Fruit fly (Drosophila melanogaster): ENCODE measurements around the gene FER.

Gene FER

DNA sequence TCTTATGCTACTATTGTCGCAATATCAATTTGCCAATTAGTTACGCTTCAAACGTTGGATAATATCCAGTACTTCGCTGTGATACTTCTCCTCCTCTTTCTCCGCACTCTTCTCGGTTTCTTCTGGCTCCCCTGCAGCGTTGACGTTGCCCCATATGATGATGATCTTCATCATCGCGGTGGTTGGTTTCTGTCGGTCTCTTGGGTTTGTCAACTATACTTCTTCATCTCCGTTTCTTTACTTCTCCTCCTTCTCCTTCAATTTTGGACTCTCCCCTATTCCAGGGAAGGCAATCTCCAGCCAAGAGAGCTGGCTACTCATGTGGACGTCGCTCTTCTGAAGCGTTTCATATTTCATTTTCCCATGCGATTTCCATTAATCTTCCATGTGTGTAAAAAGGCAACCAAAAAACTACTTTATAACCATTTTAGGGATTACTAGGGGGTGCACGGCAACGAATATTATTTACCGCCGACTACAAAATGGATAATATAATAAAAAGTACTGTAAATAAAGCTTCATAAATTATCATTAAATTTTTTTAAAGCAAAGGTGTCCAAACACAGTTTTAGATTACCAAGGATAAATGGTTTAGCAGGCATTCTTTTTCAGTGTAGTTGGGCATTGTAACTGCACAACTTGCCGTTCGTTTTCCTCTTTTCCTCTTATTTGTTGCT, 46.5 kb downstream of the FER start:
- TF ChIP-seq fd96Ca (GFP tag; IDR thresholded peaks at IDR 0.05) (peak; percentile 81; the same call in 2 of the 3 replicates), CG17806 (tag; optimal IDR thresholded peaks at IDR 0.05) (peak; percentile 93), CG14655 (GFP tag; optimal IDR thresholded peaks at IDR 0.05) (peak; percentile 88), Pif1A (GFP tag; optimal IDR thresholded peaks at IDR 0.05) (peak; percentile 90), gl (tag; optimal IDR thresholded peaks at IDR 0.05) (peak; percentile 82), D1 (tag; optimal IDR thresholded peaks at IDR 0.05) (peak; percentile 82), Snoo (tag; optimal IDR thresholded peaks at IDR 0.05) (peak; percentile 76), CG8159 (tag; optimal IDR thresholded peaks at IDR 0.05) (peak; percentile 94), EcR (GFP tag; optimal IDR thresholded peaks at IDR 0.05) (no peak), Pif1B (GFP tag; optimal IDR thresholded peaks at IDR 0.05) (peak; percentile 89), rn (GFP tag; IDR thresholded peaks at IDR 0.05) (peak; percentile 82), CG10348 (GFP tag; IDR thresholded peaks at IDR 0.05) (peak; percentile 46; the same call in 1 of the 2 replicates), CG8301 (tag; optimal IDR thresholded peaks at IDR 0.05) (peak; percentile 88), CG34367 (tag; optimal IDR thresholded peaks at IDR 0.05) (peak; percentile 89), CG4496 (GFP tag; IDR thresholded peaks at IDR 0.05) (peak; percentile 90), CG15710 (tag; optimal IDR thresholded peaks at IDR 0.05) (peak; percentile 91), CG9948 (tag; optimal IDR thresholded peaks at IDR 0.05) (peak; percentile 92), CG13204 (GFP tag; optimal IDR thresholded peaks at IDR 0.05) (peak; percentile 66), Ets98B (GFP tag; IDR thresholded peaks at IDR 0.05) (peak; percentile 86), CG12605 (GFP tag; IDR thresholded peaks at IDR 0.05) (peak; percentile 80), CG32121 (GFP tag; IDR thresholded peaks at IDR 0.05) (peak; percentile 79)

DNA sequence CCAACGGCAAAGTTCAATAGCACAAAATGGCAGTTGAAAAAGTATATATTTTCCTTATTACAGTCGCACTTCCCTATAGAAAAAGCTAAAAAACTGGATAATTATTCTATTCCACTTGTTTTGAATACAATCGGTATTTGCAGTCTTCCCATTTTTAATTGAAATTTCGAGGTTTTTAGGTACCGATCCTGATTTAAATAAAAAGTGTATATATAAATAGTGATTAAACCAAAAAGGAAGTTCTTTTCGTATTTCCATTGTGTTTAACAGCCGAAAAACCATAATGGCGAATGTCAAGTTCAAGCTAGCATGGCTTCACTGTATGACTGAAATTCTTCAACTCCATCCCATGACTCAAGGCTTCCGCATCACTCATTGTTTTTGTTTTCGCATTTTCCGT, 47.8 kb downstream of the FER start:
- TF ChIP-seq Ets98B (GFP tag; IDR thresholded peaks at IDR 0.05) (0 out of 2 replicates have a peak, but pooled peaks have one; percentile 20), CG14655 (GFP tag; optimal IDR thresholded peaks at IDR 0.05) (peak; percentile 61), CG8301 (tag; optimal IDR thresholded peaks at IDR 0.05) (peak; percentile 21), CG4496 (GFP tag; IDR thresholded peaks at IDR 0.05) (no peak), rn (GFP tag; IDR thresholded peaks at IDR 0.05) (no peak), CG17806 (tag; optimal IDR thresholded peaks at IDR 0.05) (peak; percentile 43), Pif1B (GFP tag; optimal IDR thresholded peaks at IDR 0.05) (peak; percentile 0), CG13204 (GFP tag; optimal IDR thresholded peaks at IDR 0.05) (no peak), CG15710 (tag; optimal IDR thresholded peaks at IDR 0.05) (peak; percentile 64), CG12605 (GFP tag; IDR thresholded peaks at IDR 0.05) (no peak), CG10348 (GFP tag; IDR thresholded peaks at IDR 0.05) (no peak), Snoo (tag; optimal IDR thresholded peaks at IDR 0.05) (peak; percentile 16), fd96Ca (GFP tag; IDR thresholded peaks at IDR 0.05) (0 out of 3 replicates have a peak, but pooled peaks have one; percentile 10), CG8159 (tag; optimal IDR thresholded peaks at IDR 0.05) (peak; percentile 41), CG34367 (tag; optimal IDR thresholded peaks at IDR 0.05) (peak; percentile 11), D1 (tag; optimal IDR thresholded peaks at IDR 0.05) (no peak), Pif1A (GFP tag; optimal IDR thresholded peaks at IDR 0.05) (peak; percentile 0), CG9948 (tag; optimal IDR thresholded peaks at IDR 0.05) (peak; percentile 44), CG32121 (GFP tag; IDR thresholded peaks at IDR 0.05) (peak; percentile 25; the same call in 1 of the 2 replicates), EcR (GFP tag; optimal IDR thresholded peaks at IDR 0.05) (no peak), gl (tag; optimal IDR thresholded peaks at IDR 0.05) (no peak)

DNA sequence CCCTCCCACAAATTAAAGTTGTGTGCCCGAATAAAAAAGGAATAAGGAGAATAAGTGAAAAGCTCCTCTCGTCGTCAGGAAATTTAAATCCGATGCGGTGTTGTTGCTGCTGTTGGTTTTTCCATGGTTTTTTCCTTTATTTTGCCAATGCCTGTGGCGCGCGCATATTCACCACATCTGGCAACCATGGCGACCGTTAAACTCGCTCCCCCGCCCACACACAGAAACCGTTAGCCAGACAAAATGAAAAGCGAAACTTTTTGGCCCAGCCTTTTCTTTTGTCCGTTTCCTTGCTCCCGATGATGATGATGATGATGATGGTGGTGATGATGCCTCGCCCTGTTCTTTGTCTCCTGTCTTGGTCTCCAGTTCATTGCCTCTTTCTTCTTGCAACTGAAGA, 48.4 kb downstream of the FER start:
- TF ChIP-seq CG4496 (GFP tag; IDR thresholded peaks at IDR 0.05) (peak; percentile 33; the same call in 1 of the 3 replicates), fd96Ca (GFP tag; IDR thresholded peaks at IDR 0.05) (peak; percentile 20; the same call in 1 of the 3 replicates), Snoo (tag; optimal IDR thresholded peaks at IDR 0.05) (peak; percentile 8), EcR (GFP tag; optimal IDR thresholded peaks at IDR 0.05) (peak; percentile 86), Pif1A (GFP tag; optimal IDR thresholded peaks at IDR 0.05) (no peak), CG12605 (GFP tag; IDR thresholded peaks at IDR 0.05) (no peak), CG13204 (GFP tag; optimal IDR thresholded peaks at IDR 0.05) (no peak), CG17806 (tag; optimal IDR thresholded peaks at IDR 0.05) (no peak)

DNA sequence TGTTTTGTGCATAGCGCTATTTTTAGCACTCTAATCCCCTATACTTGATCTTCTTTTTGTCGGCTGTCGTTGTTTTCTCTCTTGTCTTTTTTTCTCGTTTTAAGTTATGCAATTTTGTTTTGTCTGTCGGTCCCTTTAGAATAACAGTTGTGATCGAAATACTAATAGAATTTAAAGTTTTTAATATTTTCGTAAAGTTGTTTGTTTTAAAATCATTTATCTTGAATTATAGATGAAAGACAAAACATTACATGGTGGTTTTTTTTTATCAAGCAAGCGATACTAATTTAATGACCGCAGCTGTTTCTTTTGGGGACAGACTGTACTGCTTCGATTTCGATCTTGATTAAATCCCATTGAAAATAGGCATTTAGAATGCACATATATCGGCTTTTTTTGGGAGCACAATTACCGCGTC, 49.5 kb downstream of the FER start:
- TF ChIP-seq D1 (tag; optimal IDR thresholded peaks at IDR 0.05) (no peak), CG8159 (tag; optimal IDR thresholded peaks at IDR 0.05) (no peak), Pif1B (GFP tag; optimal IDR thresholded peaks at IDR 0.05) (no peak), CG34367 (tag; optimal IDR thresholded peaks at IDR 0.05) (no peak), Pif1A (GFP tag; optimal IDR thresholded peaks at IDR 0.05) (peak; percentile 25), CG17806 (tag; optimal IDR thresholded peaks at IDR 0.05) (no peak), CG10348 (GFP tag; IDR thresholded peaks at IDR 0.05) (no peak), CG9948 (tag; optimal IDR thresholded peaks at IDR 0.05) (no peak), Snoo (tag; optimal IDR thresholded peaks at IDR 0.05) (no peak), gl (tag; optimal IDR thresholded peaks at IDR 0.05) (no peak), Ets98B (GFP tag; IDR thresholded peaks at IDR 0.05) (no peak), rn (GFP tag; IDR thresholded peaks at IDR 0.05) (no peak), CG8301 (tag; optimal IDR thresholded peaks at IDR 0.05) (peak; percentile 21), CG14655 (GFP tag; optimal IDR thresholded peaks at IDR 0.05) (peak; percentile 42), CG12605 (GFP tag; IDR thresholded peaks at IDR 0.05) (0 out of 2 replicates have a peak, but pooled peaks have one; percentile 10), fd96Ca (GFP tag; IDR thresholded peaks at IDR 0.05) (0 out of 3 replicates have a peak, but pooled peaks have one; percentile 5), CG15710 (tag; optimal IDR thresholded peaks at IDR 0.05) (no peak), CG32121 (GFP tag; IDR thresholded peaks at IDR 0.05) (no peak), CG13204 (GFP tag; optimal IDR thresholded peaks at IDR 0.05) (no peak), CG4496 (GFP tag; IDR thresholded peaks at IDR 0.05) (peak; percentile 7; the same call in 1 of the 3 replicates), EcR (GFP tag; optimal IDR thresholded peaks at IDR 0.05) (no peak)

DNA sequence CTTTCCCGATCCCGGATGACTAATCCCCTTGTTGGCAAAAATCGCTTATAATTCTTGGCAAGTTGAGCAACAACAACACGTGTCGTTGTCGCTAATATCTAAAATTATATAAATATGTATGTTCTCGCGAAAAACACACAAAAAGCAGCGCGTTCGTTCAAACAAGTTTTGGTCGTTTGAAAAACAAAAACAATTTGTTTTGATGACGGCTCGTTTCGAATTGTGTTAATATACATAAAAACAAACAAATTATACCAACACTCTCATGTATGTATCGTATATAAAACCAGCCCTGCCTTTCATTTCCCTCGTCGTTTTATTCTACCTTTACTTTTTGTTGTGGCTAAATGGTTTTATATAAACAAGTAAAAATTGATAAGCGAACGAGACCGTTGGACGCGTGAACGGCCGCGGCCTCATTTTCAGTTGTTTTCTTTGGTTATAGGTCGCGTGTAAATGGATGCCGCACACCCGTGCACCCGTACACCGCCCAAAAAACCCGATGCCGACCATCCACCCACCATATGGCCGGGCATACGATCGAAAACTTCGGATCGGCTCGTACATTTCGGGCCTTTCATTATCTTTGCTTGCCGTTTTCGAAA, 50.1 kb downstream of the FER start:
- no peak for TF ChIP-seq Pif1B (GFP tag; optimal IDR thresholded peaks at IDR 0.05)
- no peak for TF ChIP-seq Ets98B (GFP tag; IDR thresholded peaks at IDR 0.05)
- TF ChIP-seq CG4496 (GFP tag; IDR thresholded peaks at IDR 0.05), result peak; percentile 21; the same call in 1 of the 3 replicates
- no peak for TF ChIP-seq Pif1A (GFP tag; optimal IDR thresholded peaks at IDR 0.05)
- peak; percentile 19; the same call in 1 of the 3 replicates for TF ChIP-seq fd96Ca (GFP tag; IDR thresholded peaks at IDR 0.05)
- TF ChIP-seq CG13204 (GFP tag; optimal IDR thresholded peaks at IDR 0.05), result no peak
- no peak for TF ChIP-seq CG12605 (GFP tag; IDR thresholded peaks at IDR 0.05)
- TF ChIP-seq Snoo (tag; optimal IDR thresholded peaks at IDR 0.05), result no peak
- no peak for TF ChIP-seq D1 (tag; optimal IDR thresholded peaks at IDR 0.05)
- no peak for TF ChIP-seq CG10348 (GFP tag; IDR thresholded peaks at IDR 0.05)
- TF ChIP-seq CG17806 (tag; optimal IDR thresholded peaks at IDR 0.05), result no peak
- peak; percentile 59 for TF ChIP-seq EcR (GFP tag; optimal IDR thresholded peaks at IDR 0.05)
- no peak for TF ChIP-seq CG34367 (tag; optimal IDR thresholded peaks at IDR 0.05)
- no peak for TF ChIP-seq CG9948 (tag; optimal IDR thresholded peaks at IDR 0.05)
- TF ChIP-seq CG15710 (tag; optimal IDR thresholded peaks at IDR 0.05), result no peak
- no peak for TF ChIP-seq CG14655 (GFP tag; optimal IDR thresholded peaks at IDR 0.05)
- TF ChIP-seq CG32121 (GFP tag; IDR thresholded peaks at IDR 0.05), result peak; percentile 40; the same call in 1 of the 2 replicates

Measured in whole organism, pupa.